Fruit fly (Drosophila melanogaster) whole organism, embryonic: ENCODE results near the gene sna.

ENCODE experiments used
- Abd-B ChIP-seq: fragments of 200-800 bp; sonication (Bioruptor generic); optimal IDR thresholded peaks from 2 replicates; lab custom pipeline; 2018; ENCODE audit warnings: missing biosample characterization, mild to moderate bottlenecking, missing genetic modification characterization, moderate library complexity
- Asciz ChIP-seq: fragments of 200-800 bp; sonication (Bioruptor generic); optimal IDR thresholded peaks from 2 replicates; lab custom pipeline; 2017; ENCODE audit warnings: missing biosample characterization, mild to moderate bottlenecking, missing genetic modification characterization, missing genetic modification reagents
- CG10209 ChIP-seq: fragments of 200-800 bp; sonication (Bioruptor generic); optimal IDR thresholded peaks from 3 replicates; lab custom pipeline; 2017; ENCODE audit warnings: missing biosample characterization, mild to moderate bottlenecking, missing genetic modification characterization, missing genetic modification reagents
- CG10431 ChIP-seq: fragments of 200-800 bp; sonication (Bioruptor generic); optimal IDR thresholded peaks from 3 replicates; lab custom pipeline; 2018; ENCODE audit warnings: missing biosample characterization, mild to moderate bottlenecking, missing genetic modification characterization
- CG10462 ChIP-seq: fragments of 200-800 bp; sonication (Bioruptor generic); optimal IDR thresholded peaks from 2 replicates; lab custom pipeline; 2016; ENCODE audit warnings: missing biosample characterization, missing genetic modification characterization
- CG12104 ChIP-seq: fragments of 200-800 bp; sonication (Bioruptor generic); optimal IDR thresholded peaks from 3 replicates; lab custom pipeline; 2016; ENCODE audit warnings: missing biosample characterization, missing genetic modification characterization
- CG12391 ChIP-seq: fragments of 200-800 bp; sonication (Bioruptor generic); optimal IDR thresholded peaks from 3 replicates; lab custom pipeline; 2018; ENCODE audit warnings: missing biosample characterization, mild to moderate bottlenecking, missing genetic modification characterization, moderate library complexity
- CG13287 ChIP-seq: fragments of 200-800 bp; sonication (Bioruptor generic); IDR thresholded peaks from 2 replicates; pipeline ENCODE4 v1.3.6; 2022; ENCODE audit warnings: missing biosample characterization, missing genetic modification characterization; ENCODE audit not compliant: partially characterized antibody
- CG13424 ChIP-seq: fragments of 200-800 bp; sonication (Bioruptor generic); optimal IDR thresholded peaks from 2 replicates; lab custom pipeline; 2019; ENCODE audit warnings: missing biosample characterization, mild to moderate bottlenecking, missing genetic modification characterization, moderate library complexity
- CG16779 ChIP-seq: fragments of 200-800 bp; sonication (Bioruptor generic); IDR thresholded peaks from 2 replicates; pipeline ENCODE4 v1.3.6; 2022; ENCODE audit warnings: missing biosample characterization, missing genetic modification characterization
- CG17186 ChIP-seq: fragments of 200-800 bp; sonication (Bioruptor generic); optimal IDR thresholded peaks from 3 replicates; lab custom pipeline; 2017; ENCODE audit warnings: missing biosample characterization, missing genetic modification reagents, missing genetic modification characterization
- CG17359 ChIP-seq: fragments of 200-800 bp; sonication (Bioruptor generic); optimal IDR thresholded peaks from 3 replicates; lab custom pipeline; 2018; ENCODE audit warnings: missing biosample characterization, mild to moderate bottlenecking, missing genetic modification characterization, moderate library complexity
- CG17385 ChIP-seq: fragments of 200-800 bp; sonication (Bioruptor generic); optimal IDR thresholded peaks from 3 replicates; lab custom pipeline; 2018; ENCODE audit warnings: missing biosample characterization, mild to moderate bottlenecking, missing genetic modification characterization
- CG17612 ChIP-seq: fragments of 200-800 bp; sonication (Bioruptor generic); IDR thresholded peaks from 2 replicates; pipeline ENCODE4 v1.3.6; 2022; ENCODE audit warnings: missing biosample characterization, missing genetic modification characterization
- CG18599 ChIP-seq: fragments of 200-800 bp; sonication (Bioruptor generic); optimal IDR thresholded peaks from 3 replicates; lab custom pipeline; 2017; ENCODE audit warnings: missing biosample characterization, missing genetic modification characterization, mild to moderate bottlenecking, moderate library complexity, missing genetic modification reagents
- CG2712 ChIP-seq: fragments of 200-800 bp; optimal IDR thresholded peaks from 3 replicates; lab custom pipeline; 2019; ENCODE audit warnings: missing biosample characterization, mild to moderate bottlenecking, missing genetic modification characterization, moderate library complexity
- CG33557 ChIP-seq: fragments of 200-800 bp; sonication (Bioruptor generic); optimal IDR thresholded peaks from 2 replicates; lab custom pipeline; 2019; ENCODE audit warnings: missing biosample characterization, mild to moderate bottlenecking, missing genetic modification characterization, moderate library complexity
- CG4854 ChIP-seq: fragments of 200-800 bp; sonication (Bioruptor generic); optimal IDR thresholded peaks from 2 replicates; lab custom pipeline; 2016; ENCODE audit warnings: missing biosample characterization, missing genetic modification characterization, inconsistent platforms
- CG5180 ChIP-seq: fragments of 200-800 bp; sonication (Bioruptor generic); optimal IDR thresholded peaks from 3 replicates; lab custom pipeline; 2017; ENCODE audit warnings: missing biosample characterization, missing genetic modification characterization, mild to moderate bottlenecking, moderate library complexity, missing genetic modification reagents
- CG6254 ChIP-seq: fragments of 200-800 bp; sonication (Bioruptor generic); optimal IDR thresholded peaks from 3 replicates; lab custom pipeline; 2017; ENCODE audit warnings: mild to moderate bottlenecking, missing biosample characterization, missing genetic modification reagents, missing genetic modification characterization
- CG6689 ChIP-seq: fragments of 200-800 bp; sonication (Bioruptor generic); IDR thresholded peaks from 2 replicates; pipeline ENCODE4 v1.3.6; 2022; ENCODE audit warnings: missing biosample characterization, missing genetic modification characterization
- CG7963 ChIP-seq: fragments of 200-800 bp; sonication (Bioruptor generic); IDR thresholded peaks from 3 replicates; pipeline ENCODE4 v1.3.6; 2022; ENCODE audit warnings: missing biosample characterization, missing genetic modification characterization; ENCODE audit not compliant: partially characterized antibody
- CG8765 ChIP-seq: fragments of 200-800 bp; sonication (Bioruptor generic); IDR thresholded peaks from 2 replicates; pipeline ENCODE4 v1.3.6; 2022; ENCODE audit warnings: missing biosample characterization, missing genetic modification characterization
- CoRest ChIP-seq: fragments of 200-800 bp; sonication (Bioruptor generic); optimal IDR thresholded peaks from 3 replicates; lab custom pipeline; 2018; ENCODE audit warnings: missing biosample characterization, mild to moderate bottlenecking, missing genetic modification characterization, moderate library complexity
- Deaf1 ChIP-seq: fragments of 200-800 bp; optimal IDR thresholded peaks from 3 replicates; lab custom pipeline; 2019; ENCODE audit warnings: missing biosample characterization, mild to moderate bottlenecking, missing genetic modification characterization, moderate library complexity
- Hand ChIP-seq: fragments of 200-800 bp; sonication (Bioruptor generic); optimal IDR thresholded peaks from 2 replicates; lab custom pipeline; 2017; ENCODE audit warnings: mild to moderate bottlenecking, missing biosample characterization, missing genetic modification reagents, missing genetic modification characterization
- Hey ChIP-seq: fragments of 200-800 bp; sonication (Bioruptor generic); optimal IDR thresholded peaks from 3 replicates; lab custom pipeline; 2018; ENCODE audit warnings: missing biosample characterization, mild to moderate bottlenecking, missing genetic modification characterization
- Hmx ChIP-seq: fragments of 200-800 bp; sonication (Bioruptor generic); optimal IDR thresholded peaks from 2 replicates; lab custom pipeline; 2016; ENCODE audit warnings: missing biosample characterization, missing genetic modification characterization
- Hr3 ChIP-seq: fragments of 200-800 bp; sonication (Bioruptor generic); optimal IDR thresholded peaks from 3 replicates; lab custom pipeline; 2016; ENCODE audit warnings: missing biosample characterization, missing genetic modification characterization
- Mes4 ChIP-seq: fragments of 200-800 bp; sonication (Bioruptor generic); optimal IDR thresholded peaks from 2 replicates; lab custom pipeline; 2016; ENCODE audit warnings: missing biosample characterization, missing genetic modification characterization
- Optix ChIP-seq: fragments of 200-800 bp; sonication (Bioruptor generic); IDR thresholded peaks from 3 replicates; pipeline ENCODE4 v1.3.6; 2022; ENCODE audit warnings: missing biosample characterization, missing genetic modification characterization
- Ssrp ChIP-seq: fragments of 200-800 bp; sonication (Bioruptor generic); optimal IDR thresholded peaks from 2 replicates; lab custom pipeline; 2018; ENCODE audit warnings: missing biosample characterization, mild to moderate bottlenecking, missing genetic modification characterization, moderate library complexity
- Xrp1 ChIP-seq: fragments of 200-800 bp; sonication (Bioruptor generic); IDR thresholded peaks from 2 replicates; pipeline ENCODE4 v1.3.6; 2022; ENCODE audit warnings: missing biosample characterization, missing genetic modification characterization
- ab ChIP-seq: fragments of 200-800 bp; sonication (Bioruptor generic); optimal IDR thresholded peaks from 2 replicates; lab custom pipeline; 2016; ENCODE audit warnings: missing biosample characterization, missing genetic modification characterization
- ase ChIP-seq: fragments of 200-800 bp; sonication (Bioruptor generic); IDR thresholded peaks from 3 replicates; pipeline ENCODE4 v1.3.6; 2022; ENCODE audit warnings: missing biosample characterization, missing genetic modification characterization
- bsh ChIP-seq, 2 experiments: fragments of 200-800 bp; sonication (Bioruptor generic); optimal IDR thresholded peaks; 2 replicates each; lab custom pipeline; 2017 to 2018; ENCODE audit warnings: mild to moderate bottlenecking in 2 of 2, missing biosample characterization in 2 of 2, missing genetic modification characterization in 2 of 2, moderate library complexity in 1 of 2
- crol ChIP-seq: fragments of 200-800 bp; sonication (Bioruptor generic); IDR thresholded peaks from 2 replicates; pipeline ENCODE4 v1.3.6; 2022; ENCODE audit warnings: missing biosample characterization, missing genetic modification characterization
- da ChIP-seq: fragments of 200-800 bp; sonication (Bioruptor generic); optimal IDR thresholded peaks from 2 replicates; lab custom pipeline; 2016; ENCODE audit warnings: missing biosample characterization, missing genetic modification characterization
- dmrt99B ChIP-seq: fragments of 200-800 bp; sonication (Bioruptor generic); optimal IDR thresholded peaks from 2 replicates; lab custom pipeline; 2018; ENCODE audit warnings: missing biosample characterization, mild to moderate bottlenecking, missing genetic modification characterization, moderate library complexity
- dpn ChIP-seq, 2 experiments: fragments of 200-800 bp; sonication (Bioruptor generic); optimal IDR thresholded peaks; 3 replicates each; lab custom pipeline; 2016; ENCODE audit warnings: missing biosample characterization in 2 of 2, missing genetic modification characterization in 2 of 2
- fd96Cb ChIP-seq: fragments of 200-800 bp; sonication (Bioruptor generic); optimal IDR thresholded peaks from 2 replicates; lab custom pipeline; 2018; ENCODE audit warnings: missing biosample characterization, mild to moderate bottlenecking, missing genetic modification characterization, moderate library complexity
- gce ChIP-seq: fragments of 200-800 bp; sonication (Bioruptor generic); IDR thresholded peaks from 3 replicates; pipeline ENCODE4 v1.3.6; 2022; ENCODE audit warnings: missing biosample characterization, missing genetic modification characterization
- grn ChIP-seq: fragments of 200-800 bp; sonication (Bioruptor generic); optimal IDR thresholded peaks from 3 replicates; lab custom pipeline; 2017; ENCODE audit warnings: missing biosample characterization, missing genetic modification characterization
- h ChIP-seq: fragments of >200 bp; optimal IDR thresholded peaks from 2 replicates; lab custom pipeline; 2017
- nmo ChIP-seq: fragments of 200-800 bp; sonication (Bioruptor generic); optimal IDR thresholded peaks from 2 replicates; lab custom pipeline; 2018; ENCODE audit warnings: missing biosample characterization, mild to moderate bottlenecking, missing genetic modification characterization, moderate library complexity
- phol ChIP-seq: fragments of 200-800 bp; sonication (Bioruptor generic); optimal IDR thresholded peaks from 3 replicates; lab custom pipeline; 2018; ENCODE audit warnings: missing biosample characterization, mild to moderate bottlenecking, missing genetic modification characterization, moderate library complexity
- tin ChIP-seq: fragments of 200-800 bp; sonication (Bioruptor generic); optimal IDR thresholded peaks from 3 replicates; lab custom pipeline; 2016; ENCODE audit warnings: missing biosample characterization, missing genetic modification characterization
- trh ChIP-seq: fragments of 200-800 bp; sonication (Bioruptor generic); optimal IDR thresholded peaks from 2 replicates; lab custom pipeline; 2016; ENCODE audit warnings: missing biosample characterization, missing genetic modification characterization
- zen ChIP-seq: fragments of 200-800 bp; sonication (Bioruptor generic); optimal IDR thresholded peaks from 3 replicates; lab custom pipeline; 2018; ENCODE audit warnings: missing biosample characterization, mild to moderate bottlenecking, missing genetic modification characterization, moderate library complexity

sna gene

dm6 chr2L:15441852-15442549 lies 36.1 kb downstream of the sna start (continued):
- TF ChIP-seq CG17359: peak; percentile 52
- no peak for TF ChIP-seq CG8765 (GFP tag; lab: Robert Waterston, UW)
- no peak for TF ChIP-seq CG10462 (GFP tag; lab: Kevin White, UChicago)
- TF ChIP-seq CG6689 (GFP tag; lab: Robert Waterston, UW): peak; percentile 45
- no peak for TF ChIP-seq Mes4 (GFP tag; lab: Kevin White, UChicago)
- TF ChIP-seq CG17612 (GFP tag; lab: Robert Waterston, UW): no peak
- TF ChIP-seq Optix (GFP tag; lab: Robert Waterston, UW): no peak
- TF ChIP-seq bsh (GFP tag; optimal IDR thresholded peaks at IDR 0.05; lab: Kevin White, UChicago): peak in 1 of 2 experiments; percentile 76
- peak; percentile 58 for TF ChIP-seq CG6254 (GFP tag; lab: Kevin White, UChicago)
- peak; percentile 31 for TF ChIP-seq tin (GFP tag; lab: Kevin White, UChicago)
- TF ChIP-seq CG10209 (GFP tag; lab: Kevin White, UChicago): peak; percentile 10
- no peak for TF ChIP-seq CG12104
- peak; percentile 28 for TF ChIP-seq Abd-B
- peak; percentile 79 for TF ChIP-seq nmo (GFP tag; lab: Kevin White, UChicago)
- no peak for TF ChIP-seq Hmx
- TF ChIP-seq Asciz (GFP tag; lab: Kevin White, UChicago): peak; percentile 12
- TF ChIP-seq CG16779 (GFP tag; lab: Robert Waterston, UW): no peak
- peak; percentile 74 for TF ChIP-seq dmrt99B (tag; lab: Kevin White, UChicago)
- peak; percentile 53 for TF ChIP-seq Ssrp
- TF ChIP-seq ab: no peak
- peak; percentile 61 for TF ChIP-seq fd96Cb (tag; lab: Kevin White, UChicago)
- TF ChIP-seq zen: peak; percentile 32
- TF ChIP-seq Deaf1: peak; percentile 32
- TF ChIP-seq crol (GFP tag; lab: Robert Waterston, UW): peak; percentile 56
- no peak for TF ChIP-seq trh (GFP tag; lab: Kevin White, UChicago)
- TF ChIP-seq da (GFP tag; lab: Kevin White, UChicago): no peak
- TF ChIP-seq CG17385 (GFP tag; lab: Kevin White, UChicago): peak; percentile 6
- TF ChIP-seq gce (GFP tag; lab: Robert Waterston, UW): no peak
- TF ChIP-seq CoRest (tag; lab: Kevin White, UChicago): peak; percentile 72
- TF ChIP-seq CG33557 (GFP tag; lab: Kevin White, UChicago): peak; percentile 75
- no peak for TF ChIP-seq ase (GFP tag; lab: Robert Waterston, UW)
- no peak for TF ChIP-seq Hand (GFP tag; lab: Kevin White, UChicago)
- TF ChIP-seq phol (tag; lab: Kevin White, UChicago): peak; percentile 72
- no peak for TF ChIP-seq CG17186
- TF ChIP-seq CG5180 (GFP tag; lab: Kevin White, UChicago): peak; percentile 11
- no peak for TF ChIP-seq h (lab: Kevin White, UChicago)
- TF ChIP-seq Xrp1 (GFP tag; lab: Robert Waterston, UW): peak; percentile 62; the same call in 1 of the 2 replicates
- TF ChIP-seq CG7963: no peak
- peak; percentile 13 for TF ChIP-seq Hr3 (GFP tag; lab: Kevin White, UChicago)
- peak; percentile 100 for TF ChIP-seq Hey (tag; lab: Kevin White, UChicago)
- TF ChIP-seq CG12391 (tag; lab: Kevin White, UChicago): peak; percentile 78
- TF ChIP-seq dpn (GFP tag; optimal IDR thresholded peaks at IDR 0.05; lab: Kevin White, UChicago): peak in 1 of 2 experiments; percentile 10
- TF ChIP-seq CG13287 (GFP tag; lab: Robert Waterston, UW): no peak
- peak; percentile 56 for TF ChIP-seq CG13424
- peak; percentile 28 for TF ChIP-seq CG10431 (GFP tag; lab: Kevin White, UChicago)
- TF ChIP-seq CG18599 (GFP tag; lab: Kevin White, UChicago): peak; percentile 29
- TF ChIP-seq CG4854 (GFP tag; lab: Kevin White, UChicago): no peak
- TF ChIP-seq grn (GFP tag; lab: Kevin White, UChicago): peak; percentile 22
- TF ChIP-seq CG2712 (tag; lab: Kevin White, UChicago): peak; percentile 89
